Fruit fly (Drosophila melanogaster): Measurements from ENCODE around the gene bcn92.

dm6 chrX:2112660-2113059, 36.8 kb downstream of the bcn92 start:
- TF ChIP-seq grn (GFP tag; optimal IDR thresholded peaks at IDR 0.05), result no peak
- no peak for TF ChIP-seq sc (optimal IDR thresholded peaks at IDR 0.05)
- no peak for TF ChIP-seq sc (GFP tag; optimal IDR thresholded peaks at IDR 0.05)
- TF ChIP-seq CG16779 (GFP tag; IDR thresholded peaks at IDR 0.05), result no peak
- no peak for TF ChIP-seq HHEX (GFP tag; optimal IDR thresholded peaks at IDR 0.05)
- no peak for TF ChIP-seq CG11560 (tag; IDR thresholded peaks at IDR 0.05)
- no peak for TF ChIP-seq luna (GFP tag; optimal IDR thresholded peaks at IDR 0.05)
- peak; percentile 25 for TF ChIP-seq Tbp (GFP tag; optimal IDR thresholded peaks at IDR 0.05)

Data from whole organism, embryonic.